Fruit fly (Drosophila melanogaster) whole organism, prepupa: ENCODE results near the gene Nrt.

Source experiments
- CG16779 ChIP-seq: fragments of 200-800 bp; sonication (Bioruptor generic); optimal IDR thresholded peaks from 3 replicates; lab custom pipeline; 2017; ENCODE audit warnings: missing biosample characterization, mild to moderate bottlenecking, missing genetic modification characterization
- CG34406 ChIP-seq: fragments of 200-800 bp; sonication (Bioruptor generic); optimal IDR thresholded peaks from 3 replicates; lab custom pipeline; 2016; ENCODE audit warnings: missing biosample characterization, missing genetic modification characterization
- CG8119 ChIP-seq: fragments of 200-800 bp; sonication (Bioruptor generic); IDR thresholded peaks from 3 replicates; pipeline ENCODE4 v1.3.6; 2022; ENCODE audit warnings: missing biosample characterization, missing genetic modification characterization
- Eip75B ChIP-seq: fragments of 200-800 bp; sonication (Bioruptor generic); optimal IDR thresholded peaks from 3 replicates; lab custom pipeline; 2016; ENCODE audit warnings: missing biosample characterization, missing genetic modification characterization
- dac ChIP-seq: fragments of 200-800 bp; sonication (Bioruptor generic); optimal IDR thresholded peaks from 2 replicates; lab custom pipeline; 2017; ENCODE audit warnings: missing biosample characterization, mild to moderate bottlenecking, missing genetic modification characterization
- spab ChIP-seq: fragments of 200-800 bp; sonication (Bioruptor generic); optimal IDR thresholded peaks from 2 replicates; lab custom pipeline; 2017; ENCODE audit warnings: missing biosample characterization, mild to moderate bottlenecking, missing genetic modification characterization, missing genetic modification reagents
- ss ChIP-seq, 2 experiments: fragments of 200-800 bp; sonication (Bioruptor generic); optimal IDR thresholded peaks; 2 replicates in 1 of 2; 3 replicates in 1 of 2; lab custom pipeline; 2017 to 2018; ENCODE audit warnings: mild to moderate bottlenecking in 2 of 2, missing biosample characterization in 2 of 2, missing genetic modification characterization in 2 of 2, moderate library complexity in 1 of 2

- TF ChIP-seq CG16779 (tag; lab: Kevin White, UChicago) (no peak), dac (GFP tag; lab: Kevin White, UChicago) (no peak), spab (GFP tag; lab: Kevin White, UChicago) (no peak), CG8119 (no peak), Eip75B (GFP tag; lab: Kevin White, UChicago) (no peak), ss (GFP tag; optimal IDR thresholded peaks at IDR 0.05; lab: Kevin White, UChicago) (no peak), CG34406 (no peak)
Observed at dm6 chr3L:16768001-16768652, 2.3 kb downstream of the Nrt start.
